Worm (Caenorhabditis elegans) whole organism, L2 larva: Measurements from ENCODE around the gene pfk-1.2.
A peak's percentile ranks its signal among the peaks of the same experiment; 100 is the strongest.

Experiments
- C34F6.9 ChIP-seq: fragments of 150-350 bp; optimal IDR thresholded peaks from 2 replicates; lab custom pipeline; 2014; ENCODE audit warnings: missing biosample characterization, missing genetic modification characterization
- F13H6.1 ChIP-seq: sonication (generic microtip); optimal IDR thresholded peaks from 2 replicates; lab custom pipeline; 2016; ENCODE audit warnings: missing genetic modification characterization, missing compliant biosample characterization
- R02D3.7 ChIP-seq: fragments of 150-350 bp; optimal IDR thresholded peaks from 2 replicates; lab custom pipeline; 2014; ENCODE audit warnings: missing biosample characterization, missing genetic modification characterization
- Y55F3AM.14 ChIP-seq: fragments of 200-800 bp; sonication (Bioruptor generic); optimal IDR thresholded peaks from 2 replicates; lab custom pipeline; 2018; ENCODE audit warnings: mild to moderate bottlenecking, missing genetic modification characterization, missing compliant biosample characterization
- ZK546.5 ChIP-seq: sonication (generic microtip); optimal IDR thresholded peaks from 2 replicates; lab custom pipeline; 2017; ENCODE audit warnings: missing biosample characterization, missing genetic modification characterization
- aly-2 ChIP-seq: fragments of 150-350 bp; optimal IDR thresholded peaks from 2 replicates; lab custom pipeline; 2014; ENCODE audit warnings: missing biosample characterization, missing genetic modification characterization
- ama-1 ChIP-seq: fragments of 150-350 bp; optimal IDR thresholded peaks from 2 replicates; lab custom pipeline; 2018; ENCODE audit warnings: inconsistent platforms
- blmp-1 ChIP-seq: sonication (generic microtip); optimal IDR thresholded peaks from 2 replicates; lab custom pipeline; 2017; ENCODE audit warnings: missing genetic modification characterization, mild to moderate bottlenecking, missing compliant biosample characterization, antibody characterized with exemption, moderate library complexity; ENCODE audit not compliant: insufficient read depth
- ceh-16 ChIP-seq: fragments of 150-350 bp; optimal IDR thresholded peaks from 2 replicates; lab custom pipeline; 2014; ENCODE audit warnings: missing biosample characterization, missing genetic modification characterization
- ceh-82 ChIP-seq: fragments of 150-350 bp; optimal IDR thresholded peaks from 2 replicates; lab custom pipeline; 2014; ENCODE audit warnings: missing biosample characterization, missing genetic modification characterization
- crh-2 ChIP-seq: sonication (generic microtip); optimal IDR thresholded peaks from 2 replicates; lab custom pipeline; 2017; ENCODE audit warnings: missing biosample characterization, missing genetic modification characterization
- dmd-4 ChIP-seq: sonication (generic microtip); optimal IDR thresholded peaks from 2 replicates; lab custom pipeline; 2017; ENCODE audit warnings: missing biosample characterization, missing genetic modification characterization
- egl-27 ChIP-seq: sonication (generic microtip); optimal IDR thresholded peaks from 3 replicates; lab custom pipeline; 2017; ENCODE audit warnings: missing biosample characterization, missing genetic modification reagents, missing genetic modification characterization
- elt-1 ChIP-seq: fragments of 150-350 bp; optimal IDR thresholded peaks from 2 replicates; lab custom pipeline; 2014; ENCODE audit warnings: missing biosample characterization, missing genetic modification characterization
- elt-3 ChIP-seq: sonication (generic microtip); optimal IDR thresholded peaks from 2 replicates; lab custom pipeline; 2017; ENCODE audit warnings: missing biosample characterization, missing genetic modification characterization
- fos-1 ChIP-seq: fragments of 150-350 bp; optimal IDR thresholded peaks from 2 replicates; lab custom pipeline; 2014; ENCODE audit warnings: missing biosample characterization, missing genetic modification characterization
- gmeb-1 ChIP-seq: fragments of 150-350 bp; optimal IDR thresholded peaks from 2 replicates; lab custom pipeline; 2014; ENCODE audit warnings: missing biosample characterization, missing genetic modification characterization
- lin-11 ChIP-seq: fragments of 150-350 bp; sonication (generic microtip); optimal IDR thresholded peaks from 2 replicates; lab custom pipeline; 2014; ENCODE audit warnings: missing biosample characterization, missing genetic modification characterization, inconsistent platforms, mixed read lengths
- lin-13 ChIP-seq: fragments of 150-350 bp; optimal IDR thresholded peaks from 2 replicates; lab custom pipeline; 2014; ENCODE audit warnings: missing biosample characterization, missing genetic modification reagents, missing genetic modification characterization
- lin-39 ChIP-seq: fragments of 150-350 bp; optimal IDR thresholded peaks from 2 replicates; lab custom pipeline; 2014; ENCODE audit warnings: missing biosample characterization, missing genetic modification reagents, missing genetic modification characterization
- lsy-2 ChIP-seq, 2 experiments: fragments of 150-350 bp in 1 of 2; sonication (generic microtip) in 1 of 2; optimal IDR thresholded peaks; 2 replicates each; lab custom pipeline; 2014 to 2017; ENCODE audit warnings: missing biosample characterization in 2 of 2, missing genetic modification characterization in 2 of 2
- mab-5 ChIP-seq: fragments of 150-350 bp; optimal IDR thresholded peaks from 2 replicates; lab custom pipeline; 2014; ENCODE audit warnings: missing biosample characterization, missing genetic modification characterization
- mbf-1 ChIP-seq: sonication (generic microtip); optimal IDR thresholded peaks from 2 replicates; lab custom pipeline; 2017; ENCODE audit warnings: missing biosample characterization, missing genetic modification characterization
- mdl-1 ChIP-seq, 2 experiments: fragments of 150-350 bp in 1 of 2; sonication (generic microtip) in 1 of 2; optimal IDR thresholded peaks; 2 replicates each; lab custom pipeline; 2017; ENCODE audit warnings: missing biosample characterization in 2 of 2, missing genetic modification characterization in 2 of 2
- nhr-10 ChIP-seq: sonication (generic microtip); optimal IDR thresholded peaks from 2 replicates; lab custom pipeline; 2017; ENCODE audit warnings: missing biosample characterization, missing genetic modification characterization
- nhr-11 ChIP-seq: fragments of 150-350 bp; optimal IDR thresholded peaks from 2 replicates; lab custom pipeline; 2014; ENCODE audit warnings: missing biosample characterization, missing genetic modification characterization
- nhr-12 ChIP-seq: fragments of 150-350 bp; optimal IDR thresholded peaks from 2 replicates; lab custom pipeline; 2014; ENCODE audit warnings: missing biosample characterization, missing genetic modification characterization
- nhr-129 ChIP-seq: fragments of 150-350 bp; optimal IDR thresholded peaks from 2 replicates; lab custom pipeline; 2014; ENCODE audit warnings: missing biosample characterization, missing genetic modification characterization
- nhr-21 ChIP-seq: fragments of 150-350 bp; optimal IDR thresholded peaks from 2 replicates; lab custom pipeline; 2014; ENCODE audit warnings: missing biosample characterization, missing genetic modification characterization
- nhr-23 ChIP-seq: fragments of 150-350 bp; optimal IDR thresholded peaks from 2 replicates; lab custom pipeline; 2014; ENCODE audit warnings: missing biosample characterization, missing genetic modification reagents, missing genetic modification characterization
- nhr-237 ChIP-seq: fragments of 150-350 bp; optimal IDR thresholded peaks from 2 replicates; lab custom pipeline; 2014; ENCODE audit warnings: missing biosample characterization, missing genetic modification characterization
- nhr-25 ChIP-seq: fragments of 150-350 bp; sonication (generic microtip); optimal IDR thresholded peaks from 3 replicates; lab custom pipeline; 2014; ENCODE audit warnings: missing biosample characterization, missing genetic modification characterization
- nhr-6 ChIP-seq: fragments of 150-350 bp; optimal IDR thresholded peaks from 2 replicates; lab custom pipeline; 2014; ENCODE audit warnings: missing biosample characterization, missing genetic modification characterization
- nhr-77 ChIP-seq: fragments of 150-350 bp; optimal IDR thresholded peaks from 2 replicates; lab custom pipeline; 2014; ENCODE audit warnings: missing biosample characterization, missing genetic modification characterization
- sem-4 ChIP-seq: fragments of 150-350 bp; optimal IDR thresholded peaks from 2 replicates; lab custom pipeline; 2014; ENCODE audit warnings: missing biosample characterization, missing genetic modification reagents, missing genetic modification characterization
- skn-1 ChIP-seq: sonication (generic microtip); optimal IDR thresholded peaks from 2 replicates; lab custom pipeline; 2017; ENCODE audit warnings: missing biosample characterization, missing genetic modification characterization
- sma-3 ChIP-seq: sonication (generic microtip); optimal IDR thresholded peaks from 2 replicates; lab custom pipeline; 2016; ENCODE audit warnings: missing genetic modification reagents, missing genetic modification characterization, missing compliant biosample characterization
- sma-9 ChIP-seq, 2 experiments: fragments of 150-350 bp in 1 of 2; sonication (generic microtip) in 1 of 2; optimal IDR thresholded peaks; 2 replicates each; lab custom pipeline; 2014 to 2016; ENCODE audit warnings: missing genetic modification characterization in 2 of 2, mild to moderate bottlenecking in 1 of 2, missing biosample characterization in 1 of 2, missing compliant biosample characterization in 1 of 2, missing genetic modification reagents in 1 of 2, moderate library complexity in 1 of 2
- snpc-4 ChIP-seq: fragments of 150-350 bp; optimal IDR thresholded peaks from 2 replicates; lab custom pipeline; 2014; ENCODE audit warnings: missing biosample characterization, missing genetic modification characterization
- unc-39 ChIP-seq: fragments of 150-350 bp; optimal IDR thresholded peaks from 2 replicates; lab custom pipeline; 2014; ENCODE audit warnings: missing biosample characterization, missing genetic modification characterization
- unc-55 ChIP-seq: fragments of 150-350 bp; sonication (generic microtip); optimal IDR thresholded peaks from 3 replicates; lab custom pipeline; 2014; ENCODE audit warnings: missing biosample characterization, missing genetic modification reagents, missing genetic modification characterization
- unc-62 ChIP-seq: fragments of 150-350 bp; optimal IDR thresholded peaks from 2 replicates; lab custom pipeline; 2014; ENCODE audit warnings: missing biosample characterization, missing genetic modification reagents, missing genetic modification characterization
- zag-1 ChIP-seq: fragments of 150-350 bp; optimal IDR thresholded peaks from 2 replicates; lab custom pipeline; 2014; ENCODE audit warnings: missing biosample characterization, missing genetic modification characterization
- ztf-1 ChIP-seq: fragments of 200-800 bp; sonication (Bioruptor generic); conservative IDR thresholded peaks from 2 replicates; pipeline ENCODE4 v1.3.6; 2022; ENCODE audit warnings: missing genetic modification characterization, missing compliant biosample characterization
- ztf-11 ChIP-seq: sonication (generic microtip); optimal IDR thresholded peaks from 2 replicates; lab custom pipeline; 2017; ENCODE audit warnings: missing biosample characterization, missing genetic modification characterization
- ztf-4 ChIP-seq: fragments of 150-350 bp; optimal IDR thresholded peaks from 2 replicates; lab custom pipeline; 2014; ENCODE audit warnings: missing biosample characterization, missing genetic modification characterization

Gene pfk-1.2

ce11 chrV:9545238-9545709 is 13.7 kb downstream of the pfk-1.2 start, which contains the start of the genes his-35 and his-41 (continued):
- TF ChIP-seq nhr-129 (tag; lab: Kevin White, UChicago) = no peak
- peak; percentile 15 for TF ChIP-seq lin-13
- no peak for TF ChIP-seq unc-39 (tag; lab: Kevin White, UChicago)
- peak; percentile 48 for TF ChIP-seq fos-1 (tag; lab: Kevin White, UChicago)
- no peak for TF ChIP-seq ceh-82
- TF ChIP-seq unc-62 (GFP tag; lab: Kevin White, UChicago) = no peak
- no peak for TF ChIP-seq nhr-25 (tag; lab: Kevin White, UChicago)
- TF ChIP-seq skn-1 (tag; lab: Kevin White, UChicago) = no peak
- peak; percentile 50 for TF ChIP-seq sma-3 (GFP tag; lab: Kevin White, UChicago)
- TF ChIP-seq Y55F3AM.14 (GFP tag; lab: Kevin White, UChicago) = no peak
- no peak for TF ChIP-seq lin-39
- no peak for TF ChIP-seq nhr-10 (tag; lab: Kevin White, UChicago)
- no peak for TF ChIP-seq sem-4 (tag; lab: Kevin White, UChicago)
- no peak for TF ChIP-seq ztf-1
- TF ChIP-seq ama-1 (lab: Kevin White, UChicago) = peak; percentile 77
- TF ChIP-seq nhr-12 (tag; lab: Kevin White, UChicago) = no peak
- TF ChIP-seq R02D3.7 (tag; lab: Kevin White, UChicago) = no peak
- TF ChIP-seq nhr-237 (tag; lab: Kevin White, UChicago) = no peak
- TF ChIP-seq mab-5 (tag; lab: Kevin White, UChicago) = no peak

- TF ChIP-seq nhr-237 (tag; lab: Kevin White, UChicago) = no peak
- TF ChIP-seq lsy-2 (tag; optimal IDR thresholded peaks at IDR 0.05; lab: Kevin White, UChicago) = peak in 1 of 2 experiments; percentile 13
- TF ChIP-seq, all 48 proteins: peak for 1
These were observed 14.5 kb downstream of the pfk-1.2 start, which contains the start of gene C50F4.6 for ce11 chrV:9546042-9546581. TSS of gene C50F4.6 (plus strand) at chrV:9546092.

- peak; percentile 99 for TF ChIP-seq nhr-129 (tag; lab: Kevin White, UChicago)
- peak; percentile 95 for TF ChIP-seq blmp-1 (tag; lab: Kevin White, UChicago)
- TF ChIP-seq elt-1 = no peak
- peak; percentile 100 for TF ChIP-seq C34F6.9 (tag; lab: Kevin White, UChicago)
- TF ChIP-seq lsy-2 (tag; optimal IDR thresholded peaks at IDR 0.05; lab: Kevin White, UChicago) = peak; percentile 94 to 97
- TF ChIP-seq unc-62 (GFP tag; lab: Kevin White, UChicago) = peak; percentile 92
- peak; percentile 67 for TF ChIP-seq nhr-11 (tag; lab: Kevin White, UChicago)
- TF ChIP-seq lin-39 = peak; percentile 68
- peak; percentile 99 for TF ChIP-seq nhr-21 (tag; lab: Kevin White, UChicago)
- TF ChIP-seq zag-1 (tag; lab: Kevin White, UChicago) = peak; percentile 98
- TF ChIP-seq mab-5 (tag; lab: Kevin White, UChicago) = peak; percentile 94
- peak; percentile 38 for TF ChIP-seq ztf-11 (tag; lab: Kevin White, UChicago)
- TF ChIP-seq mbf-1 (tag; lab: Kevin White, UChicago) = no peak
- peak; percentile 98 for TF ChIP-seq F13H6.1 (tag; lab: Kevin White, UChicago)
- peak; percentile 98 for TF ChIP-seq ztf-4 (tag; lab: Kevin White, UChicago)
- peak; percentile 100 for TF ChIP-seq fos-1 (tag; lab: Kevin White, UChicago)
- peak; percentile 96 for TF ChIP-seq egl-27
- peak; percentile 98 for TF ChIP-seq unc-55
- TF ChIP-seq nhr-237 (tag; lab: Kevin White, UChicago) = peak; percentile 90
- peak; percentile 100 for TF ChIP-seq crh-2 (tag; lab: Kevin White, UChicago)
- TF ChIP-seq ZK546.5 (tag; lab: Kevin White, UChicago) = peak; percentile 80
- TF ChIP-seq lin-11 (tag; lab: Kevin White, UChicago) = peak; percentile 98
- peak; percentile 91 for TF ChIP-seq skn-1 (tag; lab: Kevin White, UChicago)
- peak; percentile 92 for TF ChIP-seq nhr-77 (tag; lab: Kevin White, UChicago)
- peak; percentile 72 for TF ChIP-seq R02D3.7 (tag; lab: Kevin White, UChicago)
- peak; percentile 90 to 92 for TF ChIP-seq mdl-1 (tag; optimal IDR thresholded peaks at IDR 0.05; lab: Kevin White, UChicago)
- TF ChIP-seq elt-3 (tag; lab: Kevin White, UChicago) = no peak
- TF ChIP-seq ama-1 (lab: Kevin White, UChicago) = peak; percentile 89
- peak; percentile 93 for TF ChIP-seq ceh-16 (tag; lab: Kevin White, UChicago)
- TF ChIP-seq nhr-6 (tag; lab: Kevin White, UChicago) = peak; percentile 99
- peak; percentile 91 for TF ChIP-seq nhr-10 (tag; lab: Kevin White, UChicago)
- TF ChIP-seq nhr-12 (tag; lab: Kevin White, UChicago) = peak; percentile 71
- TF ChIP-seq sma-9 (GFP tag; optimal IDR thresholded peaks at IDR 0.05; lab: Kevin White, UChicago) = peak; percentile 98
- TF ChIP-seq sma-9 (tag; optimal IDR thresholded peaks at IDR 0.05; lab: Kevin White, UChicago) = no peak
- peak; percentile 99 for TF ChIP-seq nhr-25 (tag; lab: Kevin White, UChicago)
- peak; percentile 99 for TF ChIP-seq sem-4 (tag; lab: Kevin White, UChicago)
- peak; percentile 98 for TF ChIP-seq Y55F3AM.14 (GFP tag; lab: Kevin White, UChicago)
- peak; percentile 95 for TF ChIP-seq gmeb-1
- TF ChIP-seq nhr-23 (tag; lab: Kevin White, UChicago) = no peak
- peak; percentile 66 for TF ChIP-seq dmd-4 (tag; lab: Kevin White, UChicago)
- peak; percentile 93 for TF ChIP-seq snpc-4 (tag; lab: Kevin White, UChicago)
- TF ChIP-seq aly-2 (tag; lab: Kevin White, UChicago) = no peak
- TF ChIP-seq ceh-82 = peak; percentile 88
These were observed 15.3 kb downstream of the pfk-1.2 start, which contains the start of gene his-37 for ce11 chrV:9546860-9547269. TSS of gene his-37 (plus strand) at chrV:9547105.
